Worm (Caenorhabditis elegans): ENCODE data around the gene C03A3.3.

Gene C03A3.3

ce11 chrX:11241479-11241878 lies 27.4 kb downstream of the C03A3.3 start:
- no peak for TF ChIP-seq ceh-28 (tag; optimal IDR thresholded peaks at IDR 0.05)
- peak; percentile 14 for TF ChIP-seq hmg-11 (tag; optimal IDR thresholded peaks at IDR 0.05)
- TF ChIP-seq R02D3.7 (tag; optimal IDR thresholded peaks at IDR 0.05): no peak
- TF ChIP-seq nfya-1 (tag; optimal IDR thresholded peaks at IDR 0.05; ENCODE audit: insufficient read depth): peak; percentile 21

ce11 chrX:11240585-11241115 lies 28.2 kb downstream of the C03A3.3 start, which contains the start of gene C34F6.10:
Gene C34F6.10 (minus strand): TSS chrX:11240635.
- no peak for TF ChIP-seq elt-1 (tag; optimal IDR thresholded peaks at IDR 0.05)
- no peak for TF ChIP-seq fos-1 (tag; optimal IDR thresholded peaks at IDR 0.05)
- TF ChIP-seq R02D3.7 (tag; optimal IDR thresholded peaks at IDR 0.05): no peak
- TF ChIP-seq nhr-12 (tag; optimal IDR thresholded peaks at IDR 0.05): no peak
- TF ChIP-seq elt-3 (tag; optimal IDR thresholded peaks at IDR 0.05): no peak
- TF ChIP-seq sea-2 (GFP tag; optimal IDR thresholded peaks at IDR 0.05): no peak
- peak; percentile 5 for TF ChIP-seq ama-1 (optimal IDR thresholded peaks at IDR 0.05)
- no peak for TF ChIP-seq unc-62 (GFP tag; optimal IDR thresholded peaks at IDR 0.05)
- TF ChIP-seq unc-39 (tag; optimal IDR thresholded peaks at IDR 0.05): no peak
- TF ChIP-seq nhr-28 (tag; optimal IDR thresholded peaks at IDR 0.05): no peak
- no peak for TF ChIP-seq nhr-11 (tag; optimal IDR thresholded peaks at IDR 0.05)
- TF ChIP-seq fkh-2 (tag; optimal IDR thresholded peaks at IDR 0.05): no peak
- TF ChIP-seq nhr-23 (tag; optimal IDR thresholded peaks at IDR 0.05): no peak
- no peak for TF ChIP-seq pha-4 (tag; optimal IDR thresholded peaks at IDR 0.05)
- TF ChIP-seq ceh-9 (tag; optimal IDR thresholded peaks at IDR 0.05): no peak
- TF ChIP-seq ceh-82 (tag; optimal IDR thresholded peaks at IDR 0.05): no peak
- no peak for TF ChIP-seq jun-1 (tag; optimal IDR thresholded peaks at IDR 0.05)
- TF ChIP-seq pqm-1 (tag; optimal IDR thresholded peaks at IDR 0.05): no peak
- TF ChIP-seq nhr-43 (tag; optimal IDR thresholded peaks at IDR 0.05; ENCODE audit: poor library complexity, severe bottlenecking): no peak
- TF ChIP-seq fkh-10 (GFP tag; optimal IDR thresholded peaks at IDR 0.05): no peak
- no peak for TF ChIP-seq nhr-237 (tag; optimal IDR thresholded peaks at IDR 0.05)
- TF ChIP-seq zag-1 (tag; optimal IDR thresholded peaks at IDR 0.05): no peak
- no peak for TF ChIP-seq nhr-25 (tag; optimal IDR thresholded peaks at IDR 0.05)
- TF ChIP-seq mdl-1 (tag; optimal IDR thresholded peaks at IDR 0.05): no peak
- no peak for TF ChIP-seq hmg-11 (tag; optimal IDR thresholded peaks at IDR 0.05)
- no peak for TF ChIP-seq tbx-2 (tag; optimal IDR thresholded peaks at IDR 0.05)
- TF ChIP-seq egl-27 (tag; optimal IDR thresholded peaks at IDR 0.05): no peak
- TF ChIP-seq nhr-67 (tag; optimal IDR thresholded peaks at IDR 0.05): no peak
- peak; percentile 1 for TF ChIP-seq lin-39 (tag; optimal IDR thresholded peaks at IDR 0.05)
- TF ChIP-seq ztf-11 (tag; optimal IDR thresholded peaks at IDR 0.05): no peak
- peak; percentile 5 for TF ChIP-seq nfya-1 (tag; optimal IDR thresholded peaks at IDR 0.05; ENCODE audit: insufficient read depth)
- TF ChIP-seq lsy-12 (tag; optimal IDR thresholded peaks at IDR 0.05): peak; percentile 16
- TF ChIP-seq nhr-76 (tag; optimal IDR thresholded peaks at IDR 0.05): no peak

DNA sequence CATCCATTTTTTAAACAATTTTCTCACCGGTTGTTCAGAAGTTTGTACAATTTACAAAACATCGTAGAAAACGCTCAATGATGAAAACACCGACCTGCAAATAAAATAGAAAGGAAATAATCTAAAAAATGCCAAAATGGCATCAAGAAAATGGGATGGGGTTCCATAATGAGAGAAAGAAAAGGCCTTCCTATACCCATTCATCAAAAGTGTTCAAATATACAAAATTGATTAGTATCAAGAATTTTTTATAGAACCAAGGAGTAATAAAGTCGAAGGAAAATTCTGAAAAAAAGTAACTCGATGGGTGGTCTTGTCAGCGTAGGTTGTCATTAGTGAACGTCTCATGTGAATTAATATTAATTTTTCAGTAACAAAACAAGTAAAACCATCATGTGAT lies 42.3 kb downstream of the C03A3.3 start, which contains the start of gene C34F6.12:
Gene C34F6.12 (minus strand): TSS at position 101 of the 400 bp plus-strand sequence.
- no peak for TF ChIP-seq unc-62 (GFP tag; optimal IDR thresholded peaks at IDR 0.05)

DNA sequence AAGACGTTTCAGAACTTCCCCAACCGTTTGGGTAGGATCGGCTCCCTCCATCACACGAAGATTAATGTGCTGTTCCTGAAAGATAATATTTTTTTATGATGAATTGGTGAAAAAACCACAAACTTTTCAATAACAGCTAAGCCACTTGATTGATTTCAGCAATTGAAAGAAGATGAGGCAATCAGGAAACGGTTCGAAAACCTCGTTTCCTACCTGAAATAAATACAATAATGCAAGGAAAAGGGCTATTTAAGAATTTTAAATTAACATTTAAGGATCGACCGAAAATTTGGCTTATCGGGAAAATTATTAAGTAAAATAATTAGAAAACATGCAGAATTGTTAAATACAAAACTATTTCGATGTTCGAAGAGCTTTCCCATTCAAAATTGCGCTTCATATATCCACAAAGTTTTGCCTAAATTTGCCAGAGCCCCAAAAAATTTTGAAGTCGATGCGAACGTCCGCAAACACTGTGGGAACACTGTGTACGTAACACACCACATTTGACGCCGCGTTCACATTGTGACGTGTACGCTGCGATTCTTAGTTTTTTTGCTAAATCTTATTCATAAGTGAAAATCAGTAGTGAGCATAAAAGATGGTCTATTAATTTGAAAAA lies 46.2 kb downstream of the C03A3.3 start, which contains the start of gene C34F6.9:
Gene C34F6.9 (minus strand): TSS at position 51 of the 622 bp plus-strand sequence.
- no peak for TF ChIP-seq nhr-237 (tag; optimal IDR thresholded peaks at IDR 0.05)
- no peak for TF ChIP-seq nfya-1 (tag; optimal IDR thresholded peaks at IDR 0.05; ENCODE audit: insufficient read depth)
- TF ChIP-seq hmg-11 (tag; optimal IDR thresholded peaks at IDR 0.05): peak; percentile 31
